Worm (Caenorhabditis elegans) whole organism, L2 larva: ENCODE data around the gene Y73C8C.10.

Experiments
- C34F6.9 ChIP-seq: fragments of 150-350 bp; optimal IDR thresholded peaks from 2 replicates; lab custom pipeline; 2014; ENCODE audit warnings: missing biosample characterization, missing genetic modification characterization
- F13H6.1 ChIP-seq: sonication (generic microtip); optimal IDR thresholded peaks from 2 replicates; lab custom pipeline; 2016; ENCODE audit warnings: missing genetic modification characterization, missing compliant biosample characterization
- R02D3.7 ChIP-seq: fragments of 150-350 bp; optimal IDR thresholded peaks from 2 replicates; lab custom pipeline; 2014; ENCODE audit warnings: missing biosample characterization, missing genetic modification characterization
- Y55F3AM.14 ChIP-seq: fragments of 200-800 bp; sonication (Bioruptor generic); optimal IDR thresholded peaks from 2 replicates; lab custom pipeline; 2018; ENCODE audit warnings: mild to moderate bottlenecking, missing genetic modification characterization, missing compliant biosample characterization
- ZK546.5 ChIP-seq: sonication (generic microtip); optimal IDR thresholded peaks from 2 replicates; lab custom pipeline; 2017; ENCODE audit warnings: missing biosample characterization, missing genetic modification characterization
- aly-2 ChIP-seq: fragments of 150-350 bp; optimal IDR thresholded peaks from 2 replicates; lab custom pipeline; 2014; ENCODE audit warnings: missing biosample characterization, missing genetic modification characterization
- ceh-16 ChIP-seq: fragments of 150-350 bp; optimal IDR thresholded peaks from 2 replicates; lab custom pipeline; 2014; ENCODE audit warnings: missing biosample characterization, missing genetic modification characterization
- ceh-82 ChIP-seq: fragments of 150-350 bp; optimal IDR thresholded peaks from 2 replicates; lab custom pipeline; 2014; ENCODE audit warnings: missing biosample characterization, missing genetic modification characterization
- crh-2 ChIP-seq: sonication (generic microtip); optimal IDR thresholded peaks from 2 replicates; lab custom pipeline; 2017; ENCODE audit warnings: missing biosample characterization, missing genetic modification characterization
- dmd-4 ChIP-seq: sonication (generic microtip); optimal IDR thresholded peaks from 2 replicates; lab custom pipeline; 2017; ENCODE audit warnings: missing biosample characterization, missing genetic modification characterization
- egl-27 ChIP-seq: sonication (generic microtip); optimal IDR thresholded peaks from 3 replicates; lab custom pipeline; 2017; ENCODE audit warnings: missing biosample characterization, missing genetic modification reagents, missing genetic modification characterization
- elt-3 ChIP-seq: sonication (generic microtip); optimal IDR thresholded peaks from 2 replicates; lab custom pipeline; 2017; ENCODE audit warnings: missing biosample characterization, missing genetic modification characterization
- lin-13 ChIP-seq: fragments of 150-350 bp; optimal IDR thresholded peaks from 2 replicates; lab custom pipeline; 2014; ENCODE audit warnings: missing biosample characterization, missing genetic modification reagents, missing genetic modification characterization
- lsy-2 ChIP-seq, 2 experiments: fragments of 150-350 bp in 1 of 2; sonication (generic microtip) in 1 of 2; optimal IDR thresholded peaks; 2 replicates each; lab custom pipeline; 2014 to 2017; ENCODE audit warnings: missing biosample characterization in 2 of 2, missing genetic modification characterization in 2 of 2
- mab-5 ChIP-seq: fragments of 150-350 bp; optimal IDR thresholded peaks from 2 replicates; lab custom pipeline; 2014; ENCODE audit warnings: missing biosample characterization, missing genetic modification characterization
- mdl-1 ChIP-seq, 2 experiments: fragments of 150-350 bp in 1 of 2; sonication (generic microtip) in 1 of 2; optimal IDR thresholded peaks; 2 replicates each; lab custom pipeline; 2017; ENCODE audit warnings: missing biosample characterization in 2 of 2, missing genetic modification characterization in 2 of 2
- nhr-11 ChIP-seq: fragments of 150-350 bp; optimal IDR thresholded peaks from 2 replicates; lab custom pipeline; 2014; ENCODE audit warnings: missing biosample characterization, missing genetic modification characterization
- nhr-129 ChIP-seq: fragments of 150-350 bp; optimal IDR thresholded peaks from 2 replicates; lab custom pipeline; 2014; ENCODE audit warnings: missing biosample characterization, missing genetic modification characterization
- nhr-21 ChIP-seq: fragments of 150-350 bp; optimal IDR thresholded peaks from 2 replicates; lab custom pipeline; 2014; ENCODE audit warnings: missing biosample characterization, missing genetic modification characterization
- nhr-23 ChIP-seq: fragments of 150-350 bp; optimal IDR thresholded peaks from 2 replicates; lab custom pipeline; 2014; ENCODE audit warnings: missing biosample characterization, missing genetic modification reagents, missing genetic modification characterization
- nhr-25 ChIP-seq: fragments of 150-350 bp; sonication (generic microtip); optimal IDR thresholded peaks from 3 replicates; lab custom pipeline; 2014; ENCODE audit warnings: missing biosample characterization, missing genetic modification characterization
- nhr-6 ChIP-seq: fragments of 150-350 bp; optimal IDR thresholded peaks from 2 replicates; lab custom pipeline; 2014; ENCODE audit warnings: missing biosample characterization, missing genetic modification characterization
- nhr-77 ChIP-seq: fragments of 150-350 bp; optimal IDR thresholded peaks from 2 replicates; lab custom pipeline; 2014; ENCODE audit warnings: missing biosample characterization, missing genetic modification characterization
- peb-1 ChIP-seq: fragments of 150-350 bp; optimal IDR thresholded peaks from 2 replicates; lab custom pipeline; 2014; ENCODE audit warnings: missing biosample characterization, missing genetic modification characterization
- sem-4 ChIP-seq: fragments of 150-350 bp; optimal IDR thresholded peaks from 2 replicates; lab custom pipeline; 2014; ENCODE audit warnings: missing biosample characterization, missing genetic modification reagents, missing genetic modification characterization
- skn-1 ChIP-seq: sonication (generic microtip); optimal IDR thresholded peaks from 2 replicates; lab custom pipeline; 2017; ENCODE audit warnings: missing biosample characterization, missing genetic modification characterization
- sma-3 ChIP-seq: sonication (generic microtip); optimal IDR thresholded peaks from 2 replicates; lab custom pipeline; 2016; ENCODE audit warnings: missing genetic modification reagents, missing genetic modification characterization, missing compliant biosample characterization
- sma-9 ChIP-seq, 2 experiments: fragments of 150-350 bp in 1 of 2; sonication (generic microtip) in 1 of 2; optimal IDR thresholded peaks; 2 replicates each; lab custom pipeline; 2014 to 2016; ENCODE audit warnings: missing genetic modification characterization in 2 of 2, mild to moderate bottlenecking in 1 of 2, missing biosample characterization in 1 of 2, missing compliant biosample characterization in 1 of 2, missing genetic modification reagents in 1 of 2, moderate library complexity in 1 of 2
- unc-39 ChIP-seq: fragments of 150-350 bp; optimal IDR thresholded peaks from 2 replicates; lab custom pipeline; 2014; ENCODE audit warnings: missing biosample characterization, missing genetic modification characterization
- unc-55 ChIP-seq: fragments of 150-350 bp; sonication (generic microtip); optimal IDR thresholded peaks from 3 replicates; lab custom pipeline; 2014; ENCODE audit warnings: missing biosample characterization, missing genetic modification reagents, missing genetic modification characterization
- ztf-11 ChIP-seq: sonication (generic microtip); optimal IDR thresholded peaks from 2 replicates; lab custom pipeline; 2017; ENCODE audit warnings: missing biosample characterization, missing genetic modification characterization

Y73C8C.10 gene

DNA sequence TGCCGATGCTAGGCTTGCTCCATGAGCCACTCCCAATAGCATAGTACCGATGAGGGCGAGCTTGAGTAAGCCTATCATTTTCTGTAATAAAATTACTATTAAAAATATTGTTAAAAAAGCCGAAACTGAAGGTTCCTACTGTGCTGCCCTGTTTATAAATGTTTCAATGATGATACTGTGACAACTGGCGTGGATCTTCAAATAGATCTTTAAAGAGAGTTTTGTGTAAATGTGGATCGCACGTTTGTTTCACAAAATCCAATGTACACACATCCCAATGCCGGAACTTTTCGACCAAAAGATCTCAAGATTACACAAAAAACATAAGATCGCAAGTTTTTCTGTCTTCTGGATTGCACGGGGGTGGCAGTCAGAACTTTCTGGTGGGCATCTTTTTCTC is 37.9 kb upstream of the Y73C8C.10 start, which contains the start of gene C36C5.14:
Gene C36C5.14 (minus strand): TSS at position 101 of the 400 bp plus-strand sequence.
- TF ChIP-seq egl-27: no peak
- TF ChIP-seq lsy-2 (tag; optimal IDR thresholded peaks at IDR 0.05; lab: Kevin White, UChicago): no peak
- TF ChIP-seq sem-4 (tag; lab: Kevin White, UChicago): no peak
- TF ChIP-seq ceh-16 (tag; lab: Kevin White, UChicago): no peak
- TF ChIP-seq mab-5 (tag; lab: Kevin White, UChicago): no peak
- TF ChIP-seq skn-1 (tag; lab: Kevin White, UChicago): no peak
- TF ChIP-seq unc-55 (GFP tag; lab: Kevin White, UChicago): no peak
- TF ChIP-seq nhr-21 (tag; lab: Kevin White, UChicago): no peak
- TF ChIP-seq, all 48 proteins: peak for 0

ce11 chrV:3163143-3163542 is 35.6 kb upstream of the Y73C8C.10 start:
- TF ChIP-seq sem-4 (tag; lab: Kevin White, UChicago) (no peak), nhr-129 (tag; lab: Kevin White, UChicago) (no peak)

DNA sequence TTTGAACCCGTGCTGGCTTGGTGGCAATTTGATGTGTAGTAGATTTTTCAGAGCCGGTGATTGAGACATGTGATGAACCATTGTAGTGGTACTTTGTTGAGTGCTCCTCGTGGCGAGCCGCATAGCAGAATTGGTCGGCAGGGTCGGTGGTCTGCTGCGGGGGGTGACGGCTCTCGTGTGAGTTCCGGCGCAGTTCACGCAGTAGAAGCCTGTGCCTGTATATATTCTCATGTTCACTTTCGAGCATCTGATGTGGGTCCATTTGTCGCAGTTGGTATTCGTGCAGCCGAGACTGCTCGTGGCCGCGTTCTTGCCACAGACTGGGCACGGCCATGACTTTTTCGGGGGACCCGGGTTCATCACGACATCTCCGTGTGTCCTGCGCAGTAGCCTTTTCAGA is 34.7 kb upstream of the Y73C8C.10 start:
- TF ChIP-seq nhr-77 (tag; lab: Kevin White, UChicago) (no peak), elt-3 (tag; lab: Kevin White, UChicago) (no peak), ZK546.5 (tag; lab: Kevin White, UChicago) (no peak), nhr-25 (tag; lab: Kevin White, UChicago) (no peak)
- TF ChIP-seq, all 48 proteins: peak for 0

DNA sequence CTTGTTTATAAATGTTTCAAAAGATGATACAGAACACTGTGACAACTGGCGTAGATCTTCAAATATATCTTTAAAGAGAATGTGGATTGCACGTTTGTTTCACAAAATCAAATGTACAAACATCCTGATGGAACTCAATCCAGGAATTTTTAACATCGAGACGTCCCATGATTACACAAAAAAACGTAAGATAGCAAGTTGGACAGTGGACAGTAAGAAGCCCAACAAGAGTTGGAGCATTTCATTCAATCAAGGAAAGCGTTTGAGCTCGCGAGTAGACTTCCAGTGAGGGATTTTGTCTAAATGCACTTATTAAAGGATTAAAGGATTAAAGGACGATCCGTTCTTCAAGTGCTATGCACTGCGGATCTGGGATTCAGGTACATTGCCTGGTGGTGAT is 31.7 kb upstream of the Y73C8C.10 start, which contains the start of gene C36C5.12:
Gene C36C5.12 (minus strand): TSS at position 101 of the 400 bp plus-strand sequence.
- TF ChIP-seq Y55F3AM.14: no peak
- TF ChIP-seq nhr-129 (tag; lab: Kevin White, UChicago): no peak
- no peak for TF ChIP-seq sem-4 (tag; lab: Kevin White, UChicago)
- TF ChIP-seq mdl-1 (tag; optimal IDR thresholded peaks at IDR 0.05; lab: Kevin White, UChicago): no peak
- TF ChIP-seq aly-2 (tag; lab: Kevin White, UChicago): no peak
- no peak for TF ChIP-seq egl-27
- no peak for TF ChIP-seq nhr-6 (tag; lab: Kevin White, UChicago)
- no peak for TF ChIP-seq peb-1
- TF ChIP-seq ceh-82: no peak
- TF ChIP-seq sma-9 (GFP tag; optimal IDR thresholded peaks at IDR 0.05; lab: Kevin White, UChicago): no peak
- TF ChIP-seq sma-9 (tag; optimal IDR thresholded peaks at IDR 0.05; lab: Kevin White, UChicago): no peak
- TF ChIP-seq skn-1 (tag; lab: Kevin White, UChicago): no peak
- TF ChIP-seq C34F6.9 (tag; lab: Kevin White, UChicago): no peak
- no peak for TF ChIP-seq unc-39 (tag; lab: Kevin White, UChicago)
- no peak for TF ChIP-seq mab-5 (tag; lab: Kevin White, UChicago)
- no peak for TF ChIP-seq crh-2 (tag; lab: Kevin White, UChicago)
- no peak for TF ChIP-seq lin-13 (GFP tag; lab: Kevin White, UChicago)
- no peak for TF ChIP-seq R02D3.7

- TF ChIP-seq sma-3 (GFP tag; lab: Kevin White, UChicago): no peak
- TF ChIP-seq ztf-11: no peak
- no peak for TF ChIP-seq lin-13 (GFP tag; lab: Kevin White, UChicago)
- TF ChIP-seq, all 48 proteins: peak for 0
Measured at ce11 chrV:3158379-3158778, 30.8 kb upstream of the Y73C8C.10 start.

DNA sequence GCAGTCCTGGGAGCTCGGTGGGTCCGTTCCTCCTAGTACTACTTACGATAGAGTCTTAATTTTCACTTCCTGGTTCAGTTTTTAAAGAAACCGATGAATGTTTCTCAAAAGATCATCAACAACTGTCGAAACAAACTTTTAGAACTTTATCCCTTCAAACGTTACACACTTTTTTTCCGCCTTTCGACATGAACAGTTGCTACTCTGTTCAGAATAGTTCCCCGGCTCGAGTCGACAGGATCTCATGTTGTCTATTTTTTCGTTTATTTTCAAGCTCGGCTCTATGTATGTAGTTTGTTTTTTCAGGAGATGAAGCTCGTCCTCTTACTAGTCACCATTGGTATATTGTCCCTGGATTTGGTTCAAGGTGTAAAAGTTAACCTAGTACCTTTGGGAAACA is 29.2 kb upstream of the Y73C8C.10 start, which contains the start of gene exh-1:
Gene exh-1 (plus strand): TSS at position 301 of the 400 bp plus-strand sequence.
- TF ChIP-seq C34F6.9 (tag; lab: Kevin White, UChicago): no peak
- TF ChIP-seq nhr-11 (tag; lab: Kevin White, UChicago): no peak
- TF ChIP-seq F13H6.1: no peak
- TF ChIP-seq ZK546.5 (tag; lab: Kevin White, UChicago): no peak
- TF ChIP-seq nhr-23 (tag; lab: Kevin White, UChicago): no peak
- TF ChIP-seq nhr-21 (tag; lab: Kevin White, UChicago): no peak
- no peak for TF ChIP-seq nhr-129 (tag; lab: Kevin White, UChicago)
- TF ChIP-seq mdl-1 (tag; optimal IDR thresholded peaks at IDR 0.05; lab: Kevin White, UChicago): no peak
- no peak for TF ChIP-seq ceh-16 (tag; lab: Kevin White, UChicago)
- TF ChIP-seq dmd-4 (tag; lab: Kevin White, UChicago): no peak
- TF ChIP-seq peb-1: no peak
